Worm (Caenorhabditis elegans) whole organism, L1 larva: ENCODE results near the gene C04C11.1.

ENCODE experiments used
- C34B4.2 ChIP-seq: sonication (generic microtip); optimal IDR thresholded peaks from 2 replicates; lab custom pipeline; 2017; ENCODE audit warnings: mild to moderate bottlenecking, missing genetic modification characterization, missing compliant biosample characterization
- aly-2 ChIP-seq: fragments of 150-350 bp; optimal IDR thresholded peaks from 2 replicates; lab custom pipeline; 2014; ENCODE audit warnings: missing biosample characterization, missing genetic modification characterization
- grh-1 ChIP-seq: fragments of 200-800 bp; sonication (Bioruptor generic); IDR thresholded peaks from 2 replicates; pipeline ENCODE4 v1.3.6; 2022; ENCODE audit warnings: missing genetic modification reagents, missing genetic modification characterization, missing compliant biosample characterization
- hlh-4 ChIP-seq: sonication (generic microtip); optimal IDR thresholded peaks from 2 replicates; lab custom pipeline; 2016; ENCODE audit warnings: mild to moderate bottlenecking, missing genetic modification characterization, missing compliant biosample characterization
- nhr-237 ChIP-seq: fragments of 150-350 bp; optimal IDR thresholded peaks from 2 replicates; lab custom pipeline; 2014; ENCODE audit warnings: missing biosample characterization, missing genetic modification characterization
- nhr-90 ChIP-seq: sonication (generic microtip); optimal IDR thresholded peaks from 2 replicates; lab custom pipeline; 2016; ENCODE audit warnings: mild to moderate bottlenecking, missing genetic modification characterization, missing compliant biosample characterization; ENCODE audit not compliant: poor library complexity
- tbx-2 ChIP-seq: sonication (generic microtip); optimal IDR thresholded peaks from 2 replicates; lab custom pipeline; 2016; ENCODE audit warnings: missing genetic modification characterization, missing compliant biosample characterization
- unc-62 ChIP-seq: fragments of 150-350 bp; optimal IDR thresholded peaks from 2 replicates; lab custom pipeline; 2014; ENCODE audit warnings: missing biosample characterization, missing genetic modification reagents, missing genetic modification characterization

DNA sequence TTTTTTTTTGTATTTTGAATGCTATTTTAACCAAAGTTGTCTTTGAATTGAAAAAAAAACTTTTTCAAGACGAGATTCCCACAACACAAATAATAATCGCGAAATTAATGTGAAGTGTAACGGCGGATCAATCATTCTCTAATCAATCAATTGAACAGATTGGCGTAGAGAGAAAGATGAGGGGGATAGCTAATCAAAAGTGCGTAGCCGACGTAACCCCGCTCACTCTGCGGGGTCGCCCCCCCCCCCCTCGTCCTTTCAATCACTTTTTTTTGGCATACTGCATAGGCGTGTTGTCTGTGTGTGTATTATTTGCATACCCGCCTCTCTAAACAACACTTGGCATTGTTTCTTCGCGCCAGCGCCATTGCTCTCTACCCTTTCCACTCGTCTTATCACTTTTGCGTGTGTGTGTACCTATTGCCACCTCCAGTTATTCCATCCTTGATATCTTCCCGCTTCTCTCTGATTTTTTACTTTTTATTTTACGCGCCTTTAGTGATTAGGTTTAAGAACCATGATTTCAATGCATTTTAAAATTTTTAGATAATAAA lies 4.1 kb downstream of the C04C11.1 start:
- TF ChIP-seq nhr-90 (tag; lab: Kevin White, UChicago) (no peak), nhr-237 (tag; lab: Kevin White, UChicago) (no peak), hlh-4 (no peak), C34B4.2 (tag; lab: Kevin White, UChicago) (no peak), unc-62 (no peak), grh-1 (no peak), aly-2 (tag; lab: Kevin White, UChicago) (no peak), tbx-2 (tag; lab: Kevin White, UChicago) (no peak)
